Worm (Caenorhabditis elegans): ENCODE data around the gene srj-23.

DNA sequence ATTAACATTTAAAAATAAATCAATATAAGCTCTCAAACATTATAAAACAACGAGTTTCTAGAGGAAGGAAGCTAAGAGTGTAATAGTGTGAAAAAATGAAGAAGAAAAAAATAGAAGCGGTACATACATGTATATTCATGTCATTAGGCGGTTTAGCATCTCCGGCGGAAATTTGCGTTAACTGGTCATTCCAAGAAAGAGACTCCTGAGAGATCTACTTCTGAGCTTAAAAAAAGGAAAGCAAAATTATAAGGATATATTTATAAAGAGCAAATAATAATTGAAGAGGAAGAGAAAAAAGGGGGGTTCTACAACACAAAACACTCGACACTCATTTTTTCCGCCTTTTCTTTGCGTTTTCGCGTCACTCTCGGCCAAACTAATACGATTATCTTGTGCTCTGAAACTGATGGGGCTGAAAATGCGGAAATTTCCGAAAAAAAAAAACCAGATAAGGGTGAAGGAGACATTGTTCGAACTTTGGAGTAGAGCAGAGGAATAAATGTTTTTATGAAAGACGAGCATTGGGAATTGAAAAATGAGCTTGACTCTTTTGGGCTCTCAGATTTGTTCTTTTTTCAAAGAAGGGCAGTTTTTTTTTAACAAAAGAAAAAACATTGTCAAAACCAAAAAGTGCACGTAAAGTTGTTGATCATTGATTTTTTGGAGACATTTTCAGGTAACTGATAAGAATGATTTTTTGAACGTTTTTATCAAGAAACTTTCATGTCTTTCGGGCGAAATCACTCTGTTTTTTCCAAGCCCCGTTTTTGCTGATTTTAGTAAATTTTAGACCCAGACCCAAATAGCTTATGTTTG, 36.6 kb upstream of the srj-23 start:
- TF ChIP-seq snpc-4 (tag; optimal IDR thresholded peaks at IDR 0.05) (no peak), pha-4 (tag; optimal IDR thresholded peaks at IDR 0.05) (no peak), mml-1 (tag; optimal IDR thresholded peaks at IDR 0.05) (no peak), nhr-77 (tag; optimal IDR thresholded peaks at IDR 0.05) (no peak), elt-3 (tag; optimal IDR thresholded peaks at IDR 0.05) (no peak)

Data from whole organism, L3 larva.